Worm (Caenorhabditis elegans): ENCODE measurements around the gene srd-39.
A peak's percentile ranks its signal among the peaks of the same experiment; 100 is the strongest.

The srd-39 gene

DNA sequence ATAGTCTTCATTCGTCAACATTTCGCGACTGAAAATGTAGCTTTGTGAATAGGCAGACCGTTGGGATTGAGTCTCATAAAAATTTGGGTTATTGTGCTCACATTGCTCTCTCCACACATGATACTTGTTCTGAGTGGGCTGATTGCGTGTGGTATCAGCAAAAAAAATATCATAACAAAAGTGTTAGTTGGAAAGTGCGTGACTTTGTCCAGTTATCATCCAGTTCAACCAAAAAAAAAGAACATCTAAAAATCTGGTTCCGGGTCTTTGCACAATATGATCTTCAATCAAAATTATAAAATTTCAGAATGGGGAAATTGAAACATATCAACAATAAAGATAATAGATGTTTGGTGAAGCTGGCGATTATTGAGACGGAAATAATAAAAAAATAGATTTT is at the start of gene srd-39:
TSS of gene srd-39 (minus strand) at position 101 of the 400 bp plus-strand sequence.
- TF ChIP-seq chd-7 (tag; optimal IDR thresholded peaks at IDR 0.05) (no peak), rpc-1 (optimal IDR thresholded peaks at IDR 0.05) (no peak), rpc-1 (tag; optimal IDR thresholded peaks at IDR 0.05) (no peak), nhr-27 (tag; optimal IDR thresholded peaks at IDR 0.05) (no peak), Y53F4B.3 (GFP tag; IDR thresholded peaks at IDR 0.05) (no peak), ceh-91 (GFP tag; IDR thresholded peaks at IDR 0.05) (no peak), dpff-1 (tag; optimal IDR thresholded peaks at IDR 0.05) (no peak), Y67H2A.10 (GFP tag; conservative IDR thresholded peaks at IDR 0.05) (no peak), dpl-1 (GFP tag; optimal IDR thresholded peaks at IDR 0.05) (no peak), K11D2.4 (GFP tag; IDR thresholded peaks at IDR 0.05) (no peak), him-1 (tag; optimal IDR thresholded peaks at IDR 0.05) (no peak), ama-1 (optimal IDR thresholded peaks at IDR 0.05) (no peak), ama-1 (GFP tag; optimal IDR thresholded peaks at IDR 0.05) (no peak), F23B12.7 (tag; optimal IDR thresholded peaks at IDR 0.05; ENCODE audit: insufficient read depth) (no peak), F57A8.1 (GFP tag; optimal IDR thresholded peaks at IDR 0.05) (no peak), die-1 (tag; optimal IDR thresholded peaks at IDR 0.05) (no peak), nhr-179 (tag; optimal IDR thresholded peaks at IDR 0.05) (no peak), D2030.7 (GFP tag; IDR thresholded peaks at IDR 0.05) (no peak), Y56A3A.18 (GFP tag; IDR thresholded peaks at IDR 0.05) (no peak), sea-2 (GFP tag; IDR thresholded peaks at IDR 0.05) (no peak), lin-35 (GFP tag; optimal IDR thresholded peaks at IDR 0.05) (no peak), unc-130 (GFP tag; optimal IDR thresholded peaks at IDR 0.05) (no peak)

ce11 chrX:13349230-13350122 is 49.1 kb upstream of the srd-39 start:
- TF ChIP-seq mel-28 (tag; optimal IDR thresholded peaks at IDR 0.05; ENCODE audit: borderline replicate concordance) = no peak
- peak in 1 of 2 experiments; percentile 63 for TF ChIP-seq let-607 (tag; optimal IDR thresholded peaks at IDR 0.05)
- peak in 2 of 3 experiments; percentile 21 to 80 for TF ChIP-seq lin-35 (GFP tag; optimal IDR thresholded peaks at IDR 0.05)
- TF ChIP-seq B0261.1 (tag; optimal IDR thresholded peaks at IDR 0.05) = peak; percentile 18
- peak; percentile 34 for TF ChIP-seq nhr-27 (tag; optimal IDR thresholded peaks at IDR 0.05)
- TF ChIP-seq Y56A3A.18 (GFP tag; IDR thresholded peaks at IDR 0.05) = peak; percentile 44
- peak; percentile 13 for TF ChIP-seq die-1 (tag; optimal IDR thresholded peaks at IDR 0.05)
- peak; percentile 36; the same call in 1 of the 2 replicates for TF ChIP-seq hsf-1 (GFP tag; IDR thresholded peaks at IDR 0.05)
- TF ChIP-seq rpc-1 (optimal IDR thresholded peaks at IDR 0.05) = no peak
- no peak for TF ChIP-seq rpc-1 (tag; optimal IDR thresholded peaks at IDR 0.05)
- peak; percentile 24 for TF ChIP-seq somi-1 (GFP tag; optimal IDR thresholded peaks at IDR 0.05)
- no peak for TF ChIP-seq xnd-1 (tag; optimal IDR thresholded peaks at IDR 0.05)
- TF ChIP-seq ceh-79 (tag; optimal IDR thresholded peaks at IDR 0.05) = no peak
- TF ChIP-seq akir-1 (GFP tag; optimal IDR thresholded peaks at IDR 0.05) = no peak
- peak; percentile 7 for TF ChIP-seq athp-1 (tag; optimal IDR thresholded peaks at IDR 0.05)
- no peak for TF ChIP-seq F39B2.1 (GFP tag; IDR thresholded peaks at IDR 0.05)
- TF ChIP-seq nhr-80 (tag; optimal IDR thresholded peaks at IDR 0.05) = peak; percentile 44
- TF ChIP-seq F57A8.1 (GFP tag; optimal IDR thresholded peaks at IDR 0.05) = no peak
- TF ChIP-seq egrh-3 (GFP tag; IDR thresholded peaks at IDR 0.05) = no peak
- TF ChIP-seq atf-7 (tag; optimal IDR thresholded peaks at IDR 0.05) = peak; percentile 39
- peak; percentile 19 for TF ChIP-seq B0035.1 (tag; optimal IDR thresholded peaks at IDR 0.05)
- TF ChIP-seq sea-2 (GFP tag; IDR thresholded peaks at IDR 0.05) = no peak
- TF ChIP-seq ztf-28 (GFP tag; IDR thresholded peaks at IDR 0.05) = no peak
- TF ChIP-seq mes-4 (tag; optimal IDR thresholded peaks at IDR 0.05) = no peak
- TF ChIP-seq ekl-4 (GFP tag; IDR thresholded peaks at IDR 0.05) = peak; percentile 28; the same call in 1 of the 2 replicates
- TF ChIP-seq lag-1 (GFP tag; IDR thresholded peaks at IDR 0.05) = no peak
- TF ChIP-seq lin-26 (GFP tag; IDR thresholded peaks at IDR 0.05) = peak; percentile 52; the same call in 1 of the 2 replicates
- TF ChIP-seq ztf-18 (tag; optimal IDR thresholded peaks at IDR 0.05) = no peak
- no peak for TF ChIP-seq nfya-2 (GFP tag; IDR thresholded peaks at IDR 0.05)
- TF ChIP-seq lin-54 (GFP tag; optimal IDR thresholded peaks at IDR 0.05) = peak; percentile 1
- TF ChIP-seq cebp-1 (GFP tag; IDR thresholded peaks at IDR 0.05) = no peak
- peak; percentile 67 for TF ChIP-seq cebp-1 (tag; optimal IDR thresholded peaks at IDR 0.05)
